Fruit fly (Drosophila melanogaster) whole organism, wandering third instar larva: ENCODE measurements around the gene CG5849.

ENCODE experiments used
- Abd-B ChIP-seq: fragments of >200 bp; optimal IDR thresholded peaks from 2 replicates; lab custom pipeline; 2017; ENCODE audit warnings: missing biosample characterization, missing genetic modification characterization
- CG32264 ChIP-seq: fragments of 200-800 bp; sonication (Bioruptor generic); optimal IDR thresholded peaks from 2 replicates; lab custom pipeline; 2016; ENCODE audit warnings: missing biosample characterization, missing genetic modification characterization
- CG9705 ChIP-seq: fragments of 200-800 bp; sonication (Bioruptor generic); optimal IDR thresholded peaks from 2 replicates; lab custom pipeline; 2018; ENCODE audit warnings: missing biosample characterization, mild to moderate bottlenecking, missing genetic modification characterization
- CrebA ChIP-seq: fragments of 200-800 bp; sonication (Bioruptor generic); optimal IDR thresholded peaks from 2 replicates; lab custom pipeline; 2016; ENCODE audit warnings: missing biosample characterization, mild to moderate bottlenecking, missing genetic modification characterization, borderline replicate concordance
- Dfd ChIP-seq: fragments of >200 bp; optimal IDR thresholded peaks from 2 replicates; lab custom pipeline; 2017; ENCODE audit warnings: missing biosample characterization, missing genetic modification characterization
- Dif ChIP-seq: fragments of 200-275, 200-300 bp; sonication (Bioruptor generic); optimal IDR thresholded peaks from 2 replicates; lab custom pipeline; 2018; ENCODE audit warnings: missing biosample characterization, missing genetic modification characterization; ENCODE audit not compliant: partially characterized antibody
- GATAd ChIP-seq: sonication (Bioruptor generic); optimal IDR thresholded peaks from 2 replicates; lab custom pipeline; 2016; ENCODE audit warnings: missing biosample characterization, missing genetic modification characterization
- HLH106 ChIP-seq: fragments of 200-800 bp; optimal IDR thresholded peaks from 3 replicates; lab custom pipeline; 2019; ENCODE audit warnings: missing biosample characterization, mild to moderate bottlenecking, missing genetic modification characterization, moderate library complexity
- Hnf4 ChIP-seq: fragments of 200-800 bp; sonication (Bioruptor generic); optimal IDR thresholded peaks from 2 replicates; lab custom pipeline; 2016; ENCODE audit warnings: missing biosample characterization, mild to moderate bottlenecking, missing genetic modification characterization
- Hr78 ChIP-seq: fragments of >200 bp; optimal IDR thresholded peaks from 2 replicates; lab custom pipeline; 2017; ENCODE audit warnings: missing biosample characterization, missing genetic modification characterization
- Hr83 ChIP-seq: fragments of 200-300 bp; sonication (Bioruptor generic); optimal IDR thresholded peaks from 2 replicates; lab custom pipeline; 2016; ENCODE audit warnings: missing biosample characterization, mild to moderate bottlenecking, missing genetic modification characterization, moderate library complexity; ENCODE audit not compliant: poor library complexity, severe bottlenecking
- Jra ChIP-seq: sonication (Bioruptor generic); optimal IDR thresholded peaks from 2 replicates; lab custom pipeline; 2016; ENCODE audit warnings: missing biosample characterization, missing genetic modification characterization
- Mio ChIP-seq: sonication (Bioruptor generic); optimal IDR thresholded peaks from 2 replicates; lab custom pipeline; 2016; ENCODE audit warnings: missing biosample characterization, missing genetic modification characterization
- N ChIP-seq: fragments of >200 bp; optimal IDR thresholded peaks from 2 replicates; lab custom pipeline; 2018; ENCODE audit warnings: missing biosample characterization, missing external identifiers, missing genetic modification characterization
- OdsH ChIP-seq: fragments of 200-800 bp; sonication (Bioruptor generic); optimal IDR thresholded peaks from 2 replicates; lab custom pipeline; 2016; ENCODE audit warnings: missing biosample characterization, mild to moderate bottlenecking, missing genetic modification characterization
- Rel ChIP-seq, 2 experiments: fragments of 200-800 bp; sonication (Bioruptor generic) in 1 of 2; optimal IDR thresholded peaks; 2 replicates in 1 of 2; 3 replicates in 1 of 2; lab custom pipeline; 2016 to 2019; ENCODE audit warnings: mild to moderate bottlenecking in 2 of 2, missing biosample characterization in 2 of 2, missing genetic modification characterization in 2 of 2, moderate library complexity in 1 of 2
- br ChIP-seq: fragments of 200-800 bp; sonication (Bioruptor generic); optimal IDR thresholded peaks from 2 replicates; lab custom pipeline; 2016; ENCODE audit warnings: missing biosample characterization, missing genetic modification characterization
- brk ChIP-seq: fragments of 200-800 bp; sonication (Bioruptor generic); optimal IDR thresholded peaks from 2 replicates; lab custom pipeline; 2016; ENCODE audit warnings: missing biosample characterization, mild to moderate bottlenecking, missing genetic modification characterization
- dmrt93B ChIP-seq: fragments of 200-800 bp; sonication (Bioruptor generic); optimal IDR thresholded peaks from 2 replicates; lab custom pipeline; 2018; ENCODE audit warnings: missing biosample characterization, mild to moderate bottlenecking, missing genetic modification characterization
- dsf ChIP-seq: sonication (Bioruptor generic); optimal IDR thresholded peaks from 2 replicates; lab custom pipeline; 2016; ENCODE audit warnings: missing biosample characterization, missing genetic modification characterization, borderline replicate concordance
- ey ChIP-seq: fragments of 200-800 bp; sonication (Bioruptor generic); optimal IDR thresholded peaks from 2 replicates; lab custom pipeline; 2016; ENCODE audit warnings: missing biosample characterization, missing genetic modification characterization
- foxo ChIP-seq, 2 experiments: fragments of 200-800 bp; sonication (Bioruptor generic); optimal IDR thresholded peaks; 2 replicates in 1 of 2; 3 replicates in 1 of 2; lab custom pipeline; 2016 to 2017; ENCODE audit warnings: missing biosample characterization in 2 of 2, missing genetic modification characterization in 2 of 2
- fru ChIP-seq: fragments of 200-800 bp; sonication (Bioruptor generic); optimal IDR thresholded peaks from 3 replicates; lab custom pipeline; 2016; ENCODE audit warnings: missing biosample characterization, mild to moderate bottlenecking, missing genetic modification characterization
- h ChIP-seq: fragments of 200-800 bp; sonication (Bioruptor generic); optimal IDR thresholded peaks from 3 replicates; lab custom pipeline; 2016; ENCODE audit warnings: missing biosample characterization, mild to moderate bottlenecking, missing genetic modification characterization
- lola ChIP-seq: fragments of >200 bp; optimal IDR thresholded peaks from 2 replicates; lab custom pipeline; 2017; ENCODE audit warnings: missing biosample characterization, missing genetic modification characterization
- pan ChIP-seq: fragments of >200 bp; optimal IDR thresholded peaks from 2 replicates; lab custom pipeline; 2017
- psq ChIP-seq: fragments of 200-800 bp; sonication (Bioruptor generic); optimal IDR thresholded peaks from 3 replicates; lab custom pipeline; 2017; ENCODE audit warnings: missing biosample characterization, mild to moderate bottlenecking, missing genetic modification characterization, moderate library complexity
- rgr ChIP-seq: fragments of 200-800 bp; sonication (Bioruptor generic); optimal IDR thresholded peaks from 3 replicates; lab custom pipeline; 2016; ENCODE audit warnings: missing biosample characterization, mild to moderate bottlenecking, missing genetic modification characterization
- sage ChIP-seq: fragments of 200-800 bp; sonication (Bioruptor generic); optimal IDR thresholded peaks from 2 replicates; lab custom pipeline; 2016; ENCODE audit warnings: missing biosample characterization, mild to moderate bottlenecking, missing genetic modification characterization
- sv ChIP-seq: fragments of 200-800 bp; sonication (Bioruptor generic); optimal IDR thresholded peaks from 3 replicates; lab custom pipeline; 2016; ENCODE audit warnings: missing biosample characterization, missing genetic modification characterization

The CG5849 gene

dm6 chr3R:21700458-21700857 is 39.4 kb upstream of the CG5849 start:
- TF ChIP-seq fru (GFP tag; lab: Kevin White, UChicago) (no peak), psq (GFP tag; lab: Kevin White, UChicago) (no peak), OdsH (GFP tag; lab: Kevin White, UChicago) (no peak), sv (GFP tag; lab: Kevin White, UChicago) (no peak), pan (no peak), Jra (GFP tag; lab: Kevin White, UChicago) (no peak), brk (GFP tag; lab: Kevin White, UChicago) (no peak), foxo (GFP tag; optimal IDR thresholded peaks at IDR 0.05; lab: Kevin White, UChicago) (no peak), CG9705 (GFP tag; lab: Kevin White, UChicago) (no peak), GATAd (GFP tag; lab: Kevin White, UChicago) (no peak), CrebA (GFP tag; lab: Kevin White, UChicago) (no peak), ey (no peak), dmrt93B (GFP tag; lab: Kevin White, UChicago) (no peak), h (no peak), sage (GFP tag; lab: Kevin White, UChicago) (no peak), Rel (GFP tag; optimal IDR thresholded peaks at IDR 0.05; lab: Kevin White, UChicago) (no peak), Rel (tag; optimal IDR thresholded peaks at IDR 0.05; lab: Kevin White, UChicago) (no peak), rgr (no peak), Hnf4 (GFP tag; lab: Kevin White, UChicago) (no peak), lola (GFP tag; lab: Kevin White, UChicago) (no peak)

DNA sequence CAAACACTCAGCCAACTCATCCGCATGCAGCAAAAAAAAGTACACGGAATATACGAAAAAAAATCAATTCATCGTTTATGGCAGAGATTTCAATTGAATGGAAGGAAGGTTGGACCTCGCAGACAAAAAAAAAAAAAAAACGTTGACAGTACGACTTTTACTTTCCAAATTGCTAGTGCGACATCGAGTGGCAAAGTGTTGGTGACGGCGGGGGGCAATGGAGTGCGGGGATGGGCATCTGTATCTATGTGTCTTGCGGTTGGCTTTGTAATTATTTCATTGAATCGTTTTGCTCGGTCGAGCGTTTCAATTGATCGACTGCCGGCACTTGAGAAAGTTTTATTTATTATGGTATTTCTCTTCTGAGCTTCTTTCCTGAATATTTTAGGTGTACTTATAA is 38.4 kb upstream of the CG5849 start:
- TF ChIP-seq Abd-B (GFP tag; lab: Kevin White, UChicago) = no peak
- TF ChIP-seq GATAd (GFP tag; lab: Kevin White, UChicago) = no peak
- TF ChIP-seq Dfd (GFP tag; lab: Kevin White, UChicago) = no peak
- TF ChIP-seq Hnf4 (GFP tag; lab: Kevin White, UChicago) = no peak
- no peak for TF ChIP-seq HLH106
- no peak for TF ChIP-seq br (GFP tag; lab: Kevin White, UChicago)
- no peak for TF ChIP-seq Hr83 (GFP tag; lab: Kevin White, UChicago)
- no peak for TF ChIP-seq N (GFP tag; lab: Kevin White, UChicago)
- no peak for TF ChIP-seq rgr
- TF ChIP-seq sv (GFP tag; lab: Kevin White, UChicago) = no peak
- no peak for TF ChIP-seq foxo (GFP tag; optimal IDR thresholded peaks at IDR 0.05; lab: Kevin White, UChicago)
- TF ChIP-seq lola (GFP tag; lab: Kevin White, UChicago) = no peak
- no peak for TF ChIP-seq OdsH (GFP tag; lab: Kevin White, UChicago)
- TF ChIP-seq CrebA (GFP tag; lab: Kevin White, UChicago) = no peak
- TF ChIP-seq sage (GFP tag; lab: Kevin White, UChicago) = no peak

DNA sequence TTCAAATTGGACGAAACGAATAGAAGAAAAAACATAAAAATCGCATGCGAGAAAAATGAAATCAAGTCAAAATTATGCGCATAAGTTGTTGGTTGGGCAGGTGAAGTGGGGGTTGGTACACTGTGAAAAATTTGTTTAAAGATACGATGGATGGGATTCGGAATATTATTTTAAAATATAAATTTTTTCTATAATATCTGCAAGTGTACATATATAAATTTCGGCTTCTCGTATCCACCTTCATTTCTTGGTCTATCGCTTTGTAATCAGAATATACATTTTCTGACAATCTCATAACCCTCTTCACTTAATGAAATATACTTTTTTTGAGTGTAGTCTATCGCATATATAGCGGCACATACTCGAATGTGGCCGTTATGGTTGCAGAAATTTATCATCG is 36.6 kb upstream of the CG5849 start:
- no peak for TF ChIP-seq dsf (GFP tag; lab: Kevin White, UChicago)
- TF ChIP-seq foxo (GFP tag; optimal IDR thresholded peaks at IDR 0.05; lab: Kevin White, UChicago) = peak in 1 of 2 experiments; percentile 16

DNA sequence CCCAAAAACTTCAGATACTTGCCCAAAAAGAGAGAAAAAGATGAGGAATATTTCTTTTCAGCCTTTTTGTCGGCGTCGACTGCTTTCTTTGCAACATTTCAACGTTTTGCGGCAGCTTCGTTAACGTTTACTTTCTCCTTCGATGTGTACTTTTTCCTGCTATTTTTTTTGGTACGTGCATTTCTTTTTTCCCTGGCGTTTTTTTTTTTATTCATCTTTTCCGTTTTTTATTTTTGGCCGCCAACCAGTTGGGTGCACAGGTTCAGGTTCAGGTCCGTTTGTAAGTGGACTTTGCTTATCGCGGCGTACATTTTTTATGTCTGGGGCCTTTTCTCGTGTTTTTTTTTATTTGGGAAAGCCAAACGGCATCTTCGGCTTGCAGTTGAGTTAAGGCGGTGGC is 35.5 kb upstream of the CG5849 start:
- TF ChIP-seq CG32264 (GFP tag; lab: Kevin White, UChicago) (no peak), Dif (GFP tag; lab: Kevin White, UChicago) (no peak), foxo (GFP tag; optimal IDR thresholded peaks at IDR 0.05; lab: Kevin White, UChicago) (no peak), Jra (GFP tag; lab: Kevin White, UChicago) (no peak), Abd-B (GFP tag; lab: Kevin White, UChicago) (no peak), sv (GFP tag; lab: Kevin White, UChicago) (no peak), CG9705 (GFP tag; lab: Kevin White, UChicago) (no peak), ey (no peak), fru (GFP tag; lab: Kevin White, UChicago) (no peak)
- TF ChIP-seq, all 38 proteins: peak for 0

- TF ChIP-seq sage (GFP tag; lab: Kevin White, UChicago) = no peak
- no peak for TF ChIP-seq Hr78 (GFP tag; lab: Kevin White, UChicago)
- TF ChIP-seq HLH106 = no peak
- TF ChIP-seq Jra (GFP tag; lab: Kevin White, UChicago) = no peak
- no peak for TF ChIP-seq psq (GFP tag; lab: Kevin White, UChicago)
- TF ChIP-seq dmrt93B (GFP tag; lab: Kevin White, UChicago) = no peak
- TF ChIP-seq lola (GFP tag; lab: Kevin White, UChicago) = no peak
- no peak for TF ChIP-seq br (GFP tag; lab: Kevin White, UChicago)
- TF ChIP-seq fru (GFP tag; lab: Kevin White, UChicago) = no peak
- TF ChIP-seq Dif (GFP tag; lab: Kevin White, UChicago) = no peak
- TF ChIP-seq Rel (GFP tag; optimal IDR thresholded peaks at IDR 0.05; lab: Kevin White, UChicago) = no peak
- TF ChIP-seq Rel (tag; optimal IDR thresholded peaks at IDR 0.05; lab: Kevin White, UChicago) = no peak
- TF ChIP-seq CG9705 (GFP tag; lab: Kevin White, UChicago) = no peak
- TF ChIP-seq CG32264 (GFP tag; lab: Kevin White, UChicago) = no peak
- TF ChIP-seq Mio (GFP tag; lab: Kevin White, UChicago) = no peak
- TF ChIP-seq GATAd (GFP tag; lab: Kevin White, UChicago) = no peak
- TF ChIP-seq, all 38 proteins: peak for 0
These were observed 20.4 kb upstream of the CG5849 start, which contains the start of gene CG31176 for dm6 chr3R:21719420-21719933. Gene CG31176, minus strand, starts transcription at chr3R:21719660.
